Worm (Caenorhabditis elegans) whole organism, L3 larva: ENCODE results near the gene ZK836.3.

Source experiments
- aly-2 ChIP-seq: fragments of 150-350 bp; optimal IDR thresholded peaks from 2 replicates; lab custom pipeline; 2014; ENCODE audit warnings: missing biosample characterization, missing genetic modification characterization
- ama-1 ChIP-seq: fragments of 150-350 bp; optimal IDR thresholded peaks from 2 replicates; lab custom pipeline; 2018
- ceh-16 ChIP-seq: sonication (generic microtip); optimal IDR thresholded peaks from 2 replicates; lab custom pipeline; 2017; ENCODE audit warnings: missing biosample characterization, missing genetic modification characterization
- ceh-82 ChIP-seq: fragments of 150-350 bp; optimal IDR thresholded peaks from 2 replicates; lab custom pipeline; 2014; ENCODE audit warnings: missing biosample characterization, missing genetic modification characterization
- ceh-9 ChIP-seq: sonication (generic microtip); optimal IDR thresholded peaks from 2 replicates; lab custom pipeline; 2018; ENCODE audit warnings: missing biosample characterization, missing genetic modification characterization
- egl-27 ChIP-seq: sonication (generic microtip); optimal IDR thresholded peaks from 4 replicates; lab custom pipeline; 2017; ENCODE audit warnings: missing biosample characterization, missing genetic modification reagents, missing genetic modification characterization
- egl-5 ChIP-seq: fragments of 150-350 bp; optimal IDR thresholded peaks from 2 replicates; lab custom pipeline; 2017; ENCODE audit warnings: missing biosample characterization, missing genetic modification reagents, missing genetic modification characterization, inconsistent platforms
- fkh-10 ChIP-seq: sonication (generic microtip); optimal IDR thresholded peaks from 2 replicates; lab custom pipeline; 2017; ENCODE audit warnings: missing biosample characterization, missing genetic modification reagents, missing genetic modification characterization
- fos-1 ChIP-seq: fragments of 150-350 bp; optimal IDR thresholded peaks from 2 replicates; lab custom pipeline; 2014; ENCODE audit warnings: missing biosample characterization, missing genetic modification characterization
- hmg-11 ChIP-seq: sonication (generic microtip); optimal IDR thresholded peaks from 2 replicates; lab custom pipeline; 2016; ENCODE audit warnings: missing genetic modification characterization, missing compliant biosample characterization
- lin-15B ChIP-seq: fragments of 150-350 bp; optimal IDR thresholded peaks from 2 replicates; lab custom pipeline; 2014; ENCODE audit warnings: missing biosample characterization, missing genetic modification characterization
- lsy-12 ChIP-seq: sonication (generic microtip); optimal IDR thresholded peaks from 2 replicates; lab custom pipeline; 2016; ENCODE audit warnings: mild to moderate bottlenecking, missing genetic modification characterization, missing compliant biosample characterization
- mdl-1 ChIP-seq: fragments of 150-350 bp; optimal IDR thresholded peaks from 2 replicates; lab custom pipeline; 2014; ENCODE audit warnings: missing biosample characterization, missing genetic modification characterization
- mml-1 ChIP-seq: fragments of 150-350 bp; sonication (generic microtip); optimal IDR thresholded peaks from 3 replicates; lab custom pipeline; 2014; ENCODE audit warnings: missing biosample characterization, missing genetic modification characterization
- nfya-1 ChIP-seq: sonication (generic microtip); optimal IDR thresholded peaks from 2 replicates; lab custom pipeline; 2017; ENCODE audit warnings: missing genetic modification characterization, mild to moderate bottlenecking, missing compliant biosample characterization, antibody characterized with exemption, moderate library complexity; ENCODE audit not compliant: insufficient read depth
- nhr-11 ChIP-seq: fragments of 150-350 bp; optimal IDR thresholded peaks from 2 replicates; lab custom pipeline; 2014; ENCODE audit warnings: missing biosample characterization, missing genetic modification characterization
- nhr-12 ChIP-seq: fragments of 150-350 bp; optimal IDR thresholded peaks from 2 replicates; lab custom pipeline; 2014; ENCODE audit warnings: missing biosample characterization, missing genetic modification characterization
- nhr-23 ChIP-seq: fragments of 150-350 bp; optimal IDR thresholded peaks from 2 replicates; lab custom pipeline; 2014; ENCODE audit warnings: missing biosample characterization, missing genetic modification reagents, missing genetic modification characterization
- nhr-237 ChIP-seq: fragments of 150-350 bp; optimal IDR thresholded peaks from 2 replicates; lab custom pipeline; 2014; ENCODE audit warnings: missing biosample characterization, missing genetic modification characterization
- nhr-25 ChIP-seq: sonication (generic microtip); optimal IDR thresholded peaks from 2 replicates; lab custom pipeline; 2017; ENCODE audit warnings: missing biosample characterization, missing genetic modification characterization
- nhr-28 ChIP-seq: fragments of 150-350 bp; optimal IDR thresholded peaks from 2 replicates; lab custom pipeline; 2014; ENCODE audit warnings: missing biosample characterization, missing genetic modification characterization
- nhr-43 ChIP-seq: sonication (generic microtip); optimal IDR thresholded peaks from 2 replicates; lab custom pipeline; 2016; ENCODE audit warnings: mild to moderate bottlenecking, missing genetic modification characterization, missing compliant biosample characterization; ENCODE audit not compliant: poor library complexity, severe bottlenecking
- nhr-67 ChIP-seq: fragments of 150-350 bp; optimal IDR thresholded peaks from 2 replicates; lab custom pipeline; 2014; ENCODE audit warnings: missing biosample characterization, missing genetic modification characterization
- nhr-76 ChIP-seq: fragments of 150-350 bp; sonication (generic microtip); optimal IDR thresholded peaks from 5 replicates; lab custom pipeline; 2014; ENCODE audit warnings: missing biosample characterization, missing genetic modification characterization
- nhr-77 ChIP-seq: fragments of 150-350 bp; optimal IDR thresholded peaks from 2 replicates; lab custom pipeline; 2014; ENCODE audit warnings: missing biosample characterization, missing genetic modification characterization
- pha-4 ChIP-seq: fragments of 150-350 bp; optimal IDR thresholded peaks from 2 replicates; lab custom pipeline; 2014; ENCODE audit warnings: missing biosample characterization, missing genetic modification reagents, missing genetic modification characterization
- pqm-1 ChIP-seq: fragments of 150-350 bp; optimal IDR thresholded peaks from 2 replicates; lab custom pipeline; 2017; ENCODE audit warnings: missing biosample characterization, missing genetic modification characterization, inconsistent platforms
- sea-2 ChIP-seq: fragments of 150-350 bp; sonication (generic microtip); optimal IDR thresholded peaks from 4 replicates; lab custom pipeline; 2014; ENCODE audit warnings: missing biosample characterization, missing genetic modification reagents, missing genetic modification characterization
- snpc-4 ChIP-seq: fragments of 150-350 bp; optimal IDR thresholded peaks from 2 replicates; lab custom pipeline; 2014; ENCODE audit warnings: missing biosample characterization, missing genetic modification characterization
- tbx-2 ChIP-seq: sonication (generic microtip); optimal IDR thresholded peaks from 2 replicates; lab custom pipeline; 2016; ENCODE audit warnings: mild to moderate bottlenecking, missing genetic modification characterization, missing compliant biosample characterization
- unc-62 ChIP-seq: fragments of 150-350 bp; sonication (generic microtip); optimal IDR thresholded peaks from 4 replicates; lab custom pipeline; 2014; ENCODE audit warnings: missing biosample characterization, missing genetic modification reagents, missing genetic modification characterization
- ztf-11 ChIP-seq: fragments of 150-350 bp; optimal IDR thresholded peaks from 2 replicates; lab custom pipeline; 2014; ENCODE audit warnings: missing biosample characterization, missing genetic modification characterization
- ztf-4 ChIP-seq: fragments of 150-350 bp; optimal IDR thresholded peaks from 2 replicates; lab custom pipeline; 2014; ENCODE audit warnings: missing biosample characterization, missing genetic modification characterization

ZK836.3 gene

ce11 chrV:12187344-12187743, 8.4 kb downstream of the ZK836.3 start, which contains the start of gene ZK863.8:
Gene ZK863.8, minus strand, starts transcription at chrV:12187516.
- TF ChIP-seq pha-4 (peak; percentile 91), egl-5 (tag; lab: Kevin White, UChicago) (no peak), tbx-2 (tag; lab: Kevin White, UChicago) (no peak)

ce11 chrV:12184308-12184999, 11.3 kb downstream of the ZK836.3 start, which contains the start of gene srd-4:
Gene srd-4, plus strand, starts transcription at chrV:12184949.
- TF ChIP-seq aly-2 (tag; lab: Kevin White, UChicago), result no peak
- no peak for TF ChIP-seq pqm-1 (tag; lab: Kevin White, UChicago)
- peak; percentile 0 for TF ChIP-seq nhr-23 (tag; lab: Kevin White, UChicago)
- TF ChIP-seq nhr-25 (tag; lab: Kevin White, UChicago), result no peak
- TF ChIP-seq lin-15B (tag; lab: Kevin White, UChicago), result peak; percentile 4
- no peak for TF ChIP-seq nhr-237 (tag; lab: Kevin White, UChicago)
- TF ChIP-seq egl-27 (tag; lab: Kevin White, UChicago), result no peak
- no peak for TF ChIP-seq nhr-77
- no peak for TF ChIP-seq ama-1 (lab: Kevin White, UChicago)
- TF ChIP-seq, all 47 proteins: peak for 2

ce11 chrV:12183854-12184253, 11.9 kb downstream of the ZK836.3 start, which contains the start of gene usip-1:
Gene usip-1, minus strand, starts transcription at chrV:12184194.
- TF ChIP-seq nhr-237 (tag; lab: Kevin White, UChicago), result no peak
- no peak for TF ChIP-seq ceh-9 (tag; lab: Kevin White, UChicago)
- TF ChIP-seq hmg-11 (tag; lab: Kevin White, UChicago), result no peak
- TF ChIP-seq sea-2 (GFP tag; lab: Kevin White, UChicago), result no peak
- no peak for TF ChIP-seq ceh-16 (tag; lab: Kevin White, UChicago)
- TF ChIP-seq nhr-76, result no peak
- no peak for TF ChIP-seq aly-2 (tag; lab: Kevin White, UChicago)
- TF ChIP-seq fos-1, result no peak

- TF ChIP-seq mml-1 (no peak), nhr-11 (tag; lab: Kevin White, UChicago) (no peak), nhr-77 (no peak), nhr-12 (tag; lab: Kevin White, UChicago) (no peak)
Measured at ce11 chrV:12181310-12181709, 14.4 kb downstream of the ZK836.3 start, which contains the start of gene elpc-3. Gene elpc-3, minus strand, starts transcription at chrV:12181410.

ce11 chrV:12179338-12179737, 16.4 kb downstream of the ZK836.3 start, which contains the start of gene clec-224:
Gene clec-224, minus strand, starts transcription at chrV:12179438.
- TF ChIP-seq nhr-76 (no peak), nhr-11 (tag; lab: Kevin White, UChicago) (no peak), nhr-28 (tag; lab: Kevin White, UChicago) (no peak), tbx-2 (tag; lab: Kevin White, UChicago) (no peak), nhr-43 (no peak), ama-1 (lab: Kevin White, UChicago) (no peak), ztf-4 (tag; lab: Kevin White, UChicago) (no peak), ztf-11 (no peak), nhr-77 (no peak), mdl-1 (no peak), snpc-4 (tag; lab: Kevin White, UChicago) (no peak), lin-15B (tag; lab: Kevin White, UChicago) (no peak), ceh-16 (tag; lab: Kevin White, UChicago) (no peak), fkh-10 (GFP tag; lab: Kevin White, UChicago) (no peak), nfya-1 (no peak), nhr-23 (tag; lab: Kevin White, UChicago) (no peak), lsy-12 (no peak), nhr-67 (no peak), ceh-9 (tag; lab: Kevin White, UChicago) (no peak), unc-62 (GFP tag; lab: Kevin White, UChicago) (no peak)

ce11 chrV:12170114-12170513, 25.6 kb downstream of the ZK836.3 start, which contains the start of gene ZK863.1:
Gene ZK863.1, minus strand, starts transcription at chrV:12170214.
- TF ChIP-seq hmg-11 (tag; lab: Kevin White, UChicago), result no peak
- no peak for TF ChIP-seq ceh-82 (tag; lab: Kevin White, UChicago)
